Worm (Caenorhabditis elegans): ENCODE data around the gene ZC374.2.

The ZC374.2 gene

DNA sequence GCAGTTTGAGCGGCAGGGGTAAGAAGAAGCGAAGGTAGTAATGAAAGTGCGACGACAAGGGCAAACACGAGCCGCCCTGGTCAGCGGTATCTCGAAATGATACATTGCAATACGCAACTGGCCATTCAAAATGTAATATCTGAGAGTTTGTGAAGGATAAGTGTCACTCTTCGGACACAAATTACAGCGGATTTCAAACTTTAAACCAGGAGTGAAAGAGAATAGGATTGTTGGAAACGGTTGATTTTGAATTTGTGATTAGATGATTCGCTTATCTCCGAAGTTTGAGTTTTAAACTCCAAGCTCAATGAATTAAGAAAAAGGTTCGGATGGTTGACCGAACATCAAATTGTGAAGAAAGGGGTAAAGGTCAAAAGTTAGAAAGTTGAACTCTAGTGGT is at the start of gene ZC374.2:
Gene ZC374.2 (minus strand): TSS at position 101 of the 400 bp plus-strand sequence.
- TF ChIP-seq tbx-37 (GFP tag; conservative IDR thresholded peaks at IDR 0.05) (no peak), pes-1 (GFP tag; IDR thresholded peaks at IDR 0.05) (no peak), tra-4 (tag; optimal IDR thresholded peaks at IDR 0.05) (no peak), flt-1 (GFP tag; IDR thresholded peaks at IDR 0.05) (no peak), hmg-4 (GFP tag; optimal IDR thresholded peaks at IDR 0.05) (no peak), aly-1 (tag; optimal IDR thresholded peaks at IDR 0.05) (no peak), ceh-36 (tag; optimal IDR thresholded peaks at IDR 0.05) (no peak), scrt-1 (GFP tag; IDR thresholded peaks at IDR 0.05) (no peak), sea-1 (GFP tag; conservative IDR thresholded peaks at IDR 0.05) (no peak), hnd-1 (tag; optimal IDR thresholded peaks at IDR 0.05) (no peak), ets-7 (tag; optimal IDR thresholded peaks at IDR 0.05) (no peak), ama-1 (optimal IDR thresholded peaks at IDR 0.05) (no peak), F13C5.2 (tag; optimal IDR thresholded peaks at IDR 0.05) (no peak), tbx-11 (GFP tag; IDR thresholded peaks at IDR 0.05) (no peak), ceh-13 (GFP tag; optimal IDR thresholded peaks at IDR 0.05) (no peak), hmbx-1 (tag; optimal IDR thresholded peaks at IDR 0.05) (no peak), B0310.2 (tag; optimal IDR thresholded peaks at IDR 0.05) (no peak)

DNA sequence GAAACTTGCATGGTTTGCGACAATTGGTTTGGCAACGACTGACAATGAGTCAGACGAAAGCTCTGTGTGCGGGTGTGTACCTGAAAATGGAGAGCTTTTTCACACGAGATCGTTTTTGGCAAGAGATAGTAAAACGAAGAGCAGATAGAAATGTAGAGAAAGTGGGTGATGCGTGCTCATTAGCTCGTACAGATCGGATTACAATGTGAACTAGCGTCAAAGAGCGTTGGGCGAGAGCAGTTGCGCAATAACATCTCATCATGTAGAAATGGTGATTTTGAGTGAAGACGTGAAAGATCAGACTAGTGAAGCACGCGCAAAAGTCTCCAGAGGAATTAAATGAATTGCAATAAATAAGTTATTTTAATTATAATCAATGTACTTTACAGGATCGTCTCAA is 47.9 kb upstream of the ZC374.2 start, which contains the start of gene flp-2:
Gene flp-2 (minus strand): TSS at position 101 of the 400 bp plus-strand sequence.
- no peak for TF ChIP-seq hnd-1 (tag; optimal IDR thresholded peaks at IDR 0.05)
- TF ChIP-seq tra-4 (tag; optimal IDR thresholded peaks at IDR 0.05): no peak
- no peak for TF ChIP-seq ceh-13 (GFP tag; optimal IDR thresholded peaks at IDR 0.05)
- TF ChIP-seq tbx-37 (GFP tag; conservative IDR thresholded peaks at IDR 0.05): no peak

DNA sequence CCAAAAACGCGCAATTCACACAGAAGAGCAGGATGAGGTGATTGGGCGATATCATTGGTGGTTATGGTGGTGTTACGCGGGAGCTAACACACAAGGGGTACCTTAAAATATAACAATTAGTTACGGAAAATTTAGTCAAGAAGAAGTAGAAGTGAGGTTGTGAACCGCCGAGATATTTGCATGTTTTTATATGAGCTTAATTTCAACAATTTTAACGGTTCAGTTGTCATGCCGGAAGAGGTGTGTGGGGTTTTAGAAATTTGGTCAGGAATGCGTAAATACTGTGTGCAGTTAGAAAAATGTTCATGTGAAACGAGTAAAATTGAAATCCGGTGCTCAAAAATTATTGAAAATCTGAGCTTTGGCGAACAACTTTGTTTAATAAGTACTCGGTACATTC is 45.6 kb upstream of the ZC374.2 start, which contains the start of gene flp-3:
Gene flp-3 (minus strand): TSS at position 101 of the 400 bp plus-strand sequence.
- no peak for TF ChIP-seq scrt-1 (GFP tag; IDR thresholded peaks at IDR 0.05)
- no peak for TF ChIP-seq hmbx-1 (tag; optimal IDR thresholded peaks at IDR 0.05)
- no peak for TF ChIP-seq hnd-1 (tag; optimal IDR thresholded peaks at IDR 0.05)
- TF ChIP-seq tra-4 (tag; optimal IDR thresholded peaks at IDR 0.05): no peak
- TF ChIP-seq F13C5.2 (tag; optimal IDR thresholded peaks at IDR 0.05): no peak
- no peak for TF ChIP-seq B0310.2 (tag; optimal IDR thresholded peaks at IDR 0.05)
- no peak for TF ChIP-seq tbx-37 (GFP tag; conservative IDR thresholded peaks at IDR 0.05)
- TF ChIP-seq ceh-36 (tag; optimal IDR thresholded peaks at IDR 0.05): no peak
- TF ChIP-seq ets-7 (tag; optimal IDR thresholded peaks at IDR 0.05): no peak
- no peak for TF ChIP-seq sea-1 (GFP tag; conservative IDR thresholded peaks at IDR 0.05)
- TF ChIP-seq flt-1 (GFP tag; IDR thresholded peaks at IDR 0.05): no peak
- TF ChIP-seq aly-1 (tag; optimal IDR thresholded peaks at IDR 0.05): no peak
- TF ChIP-seq ceh-13 (GFP tag; optimal IDR thresholded peaks at IDR 0.05): no peak
- no peak for TF ChIP-seq tbx-11 (GFP tag; IDR thresholded peaks at IDR 0.05)
- no peak for TF ChIP-seq ama-1 (optimal IDR thresholded peaks at IDR 0.05)
- TF ChIP-seq pes-1 (GFP tag; IDR thresholded peaks at IDR 0.05): no peak

DNA sequence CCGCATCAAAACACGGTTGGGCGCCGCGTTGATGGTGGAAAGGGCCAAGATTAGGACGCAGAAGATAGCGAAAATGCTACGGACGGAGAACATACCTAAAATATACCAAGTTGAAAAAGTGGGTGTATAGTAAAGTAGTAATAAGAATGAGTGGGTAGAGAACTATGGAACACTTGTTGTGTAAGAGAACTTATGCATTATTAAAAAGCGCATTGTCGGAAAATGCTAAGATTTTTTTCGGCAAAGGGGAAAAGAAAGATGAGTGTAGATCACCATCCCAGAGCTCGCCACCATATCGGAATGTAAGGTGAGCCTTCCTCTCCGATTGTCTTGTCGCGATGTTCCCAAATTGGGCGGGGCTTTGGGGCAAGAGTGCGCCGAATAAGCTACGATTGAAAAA is 40.6 kb upstream of the ZC374.2 start, which contains the start of gene flp-28:
Gene flp-28 (minus strand): TSS at position 101 of the 400 bp plus-strand sequence.
- TF ChIP-seq scrt-1 (GFP tag; IDR thresholded peaks at IDR 0.05) (no peak), pes-1 (GFP tag; IDR thresholded peaks at IDR 0.05) (no peak), ceh-36 (tag; optimal IDR thresholded peaks at IDR 0.05) (no peak), tbx-11 (GFP tag; IDR thresholded peaks at IDR 0.05) (no peak), F13C5.2 (tag; optimal IDR thresholded peaks at IDR 0.05) (no peak), ceh-13 (GFP tag; optimal IDR thresholded peaks at IDR 0.05) (no peak), ama-1 (optimal IDR thresholded peaks at IDR 0.05) (no peak)

DNA sequence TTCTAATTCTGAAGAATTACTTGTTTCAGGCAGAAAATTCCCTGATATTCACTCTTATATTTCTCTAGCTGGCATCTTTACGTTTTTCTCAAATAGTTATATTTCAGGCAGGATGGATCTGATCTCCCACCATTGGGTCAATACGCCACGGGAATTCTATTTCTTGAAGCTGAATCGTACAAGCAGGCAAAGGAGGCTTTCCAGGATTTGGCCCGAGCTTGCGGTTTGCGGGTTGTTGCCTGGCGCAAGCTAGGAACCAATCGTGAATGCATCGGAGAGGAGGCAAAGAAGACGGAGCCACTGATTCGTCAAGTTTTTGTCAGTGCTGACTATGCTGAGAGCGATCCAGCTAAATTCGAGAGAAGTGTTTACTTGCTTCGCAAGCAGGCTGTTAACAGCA is 37.8 kb upstream of the ZC374.2 start:
- TF ChIP-seq tbx-37 (GFP tag; conservative IDR thresholded peaks at IDR 0.05): no peak
- TF ChIP-seq B0310.2 (tag; optimal IDR thresholded peaks at IDR 0.05): no peak
- TF ChIP-seq ceh-13 (GFP tag; optimal IDR thresholded peaks at IDR 0.05): no peak
- no peak for TF ChIP-seq hmbx-1 (tag; optimal IDR thresholded peaks at IDR 0.05)
- no peak for TF ChIP-seq scrt-1 (GFP tag; IDR thresholded peaks at IDR 0.05)
- TF ChIP-seq pes-1 (GFP tag; IDR thresholded peaks at IDR 0.05): no peak
- TF ChIP-seq ceh-36 (tag; optimal IDR thresholded peaks at IDR 0.05): no peak
- TF ChIP-seq sea-1 (GFP tag; conservative IDR thresholded peaks at IDR 0.05): no peak
- TF ChIP-seq F13C5.2 (tag; optimal IDR thresholded peaks at IDR 0.05): no peak
- TF ChIP-seq hmg-4 (GFP tag; optimal IDR thresholded peaks at IDR 0.05): no peak
- TF ChIP-seq hnd-1 (tag; optimal IDR thresholded peaks at IDR 0.05): no peak
- no peak for TF ChIP-seq ama-1 (optimal IDR thresholded peaks at IDR 0.05)
- TF ChIP-seq tra-4 (tag; optimal IDR thresholded peaks at IDR 0.05): no peak

DNA sequence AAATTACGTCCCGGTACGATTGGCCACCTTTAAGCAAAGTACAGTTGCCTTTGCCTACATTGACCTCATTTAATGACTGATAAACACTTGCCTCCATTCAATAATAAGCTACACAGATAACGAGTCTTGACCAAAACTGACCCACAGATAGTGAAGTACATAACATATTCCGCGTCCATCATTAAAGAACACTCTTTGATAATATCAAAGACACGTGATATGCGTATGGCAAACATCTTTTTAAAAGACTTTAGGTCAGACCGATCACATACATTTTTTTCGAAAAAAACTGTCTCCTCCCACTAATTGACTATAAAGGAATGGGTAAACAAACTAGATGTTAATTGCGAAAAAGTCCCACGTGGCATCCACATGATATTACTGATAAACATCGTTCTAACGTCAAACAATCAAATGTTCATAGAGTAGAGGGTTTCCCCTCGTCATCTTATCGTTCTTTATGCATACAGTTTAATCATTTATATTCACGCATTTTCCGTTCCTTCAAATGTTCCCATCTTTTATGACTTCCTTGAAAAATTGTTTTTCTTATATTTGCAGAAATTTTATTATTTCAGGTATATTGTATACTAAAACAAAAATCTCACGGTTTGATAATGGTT is 36.9 kb upstream of the ZC374.2 start, which contains the start of gene W07E11.1:
Gene W07E11.1 (plus strand): TSS at position 573 of the 623 bp plus-strand sequence.
- TF ChIP-seq ama-1 (optimal IDR thresholded peaks at IDR 0.05): no peak
- no peak for TF ChIP-seq scrt-1 (GFP tag; IDR thresholded peaks at IDR 0.05)

DNA sequence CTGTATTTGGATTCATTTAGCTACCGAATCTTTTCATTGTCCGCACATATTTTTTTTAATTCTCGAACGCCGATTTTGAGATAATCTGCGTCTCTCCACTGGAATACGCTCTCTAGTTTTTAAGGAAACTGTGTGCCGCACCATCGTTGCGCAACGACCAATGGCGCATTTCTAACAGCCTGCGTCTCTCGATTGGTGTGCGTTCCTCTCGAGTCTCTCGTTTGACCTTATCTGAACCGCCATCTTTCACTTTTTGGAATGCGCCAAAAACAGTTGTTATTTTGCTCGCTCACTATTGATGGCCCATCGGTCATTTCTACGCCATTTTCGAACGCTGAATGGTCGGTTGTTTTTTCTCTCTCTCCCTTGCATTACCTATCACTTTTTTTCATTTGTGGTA is 36.0 kb upstream of the ZC374.2 start:
- no peak for TF ChIP-seq hnd-1 (tag; optimal IDR thresholded peaks at IDR 0.05)
- TF ChIP-seq ceh-36 (tag; optimal IDR thresholded peaks at IDR 0.05): no peak
- no peak for TF ChIP-seq hmg-4 (GFP tag; optimal IDR thresholded peaks at IDR 0.05)
- no peak for TF ChIP-seq flt-1 (GFP tag; IDR thresholded peaks at IDR 0.05)
- no peak for TF ChIP-seq F13C5.2 (tag; optimal IDR thresholded peaks at IDR 0.05)
- no peak for TF ChIP-seq tra-4 (tag; optimal IDR thresholded peaks at IDR 0.05)
- TF ChIP-seq tbx-11 (GFP tag; IDR thresholded peaks at IDR 0.05): no peak
- TF ChIP-seq tbx-37 (GFP tag; conservative IDR thresholded peaks at IDR 0.05): no peak

DNA sequence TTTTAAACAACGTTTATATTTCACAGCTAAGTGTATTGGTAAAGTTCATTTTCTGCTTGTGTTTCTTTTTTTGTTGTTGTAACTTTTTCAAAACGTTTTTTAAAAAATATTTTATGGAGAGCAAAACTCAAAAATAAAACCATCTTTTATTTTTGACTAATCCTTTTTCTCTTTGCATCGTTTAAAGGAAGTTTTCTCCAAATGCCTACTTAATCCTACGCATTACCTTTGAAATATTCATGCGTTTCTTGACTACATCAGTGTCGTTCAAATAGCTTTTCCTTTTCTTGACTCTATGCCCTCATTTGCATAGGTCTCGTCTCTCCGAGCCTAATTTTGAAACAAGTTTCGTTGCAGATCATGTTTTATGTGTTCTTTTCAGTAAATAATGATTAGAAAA is 33.9 kb upstream of the ZC374.2 start:
- no peak for TF ChIP-seq tbx-37 (GFP tag; conservative IDR thresholded peaks at IDR 0.05)
- no peak for TF ChIP-seq ceh-36 (tag; optimal IDR thresholded peaks at IDR 0.05)
- TF ChIP-seq ceh-13 (GFP tag; optimal IDR thresholded peaks at IDR 0.05): no peak

Measured in whole organism, early embryonic.